Worm (Caenorhabditis elegans) whole organism, midembryonic: ENCODE measurements around the gene Y49F6A.5.

Source experiments
- flt-1 ChIP-seq: fragments of 200-800 bp; sonication (Bioruptor generic); IDR thresholded peaks from 2 replicates; pipeline ENCODE4 v1.3.6; 2022; ENCODE audit warnings: missing genetic modification characterization, missing compliant biosample characterization
- klf-2 ChIP-seq: fragments of 200-800 bp; sonication (Bioruptor generic); conservative IDR thresholded peaks from 2 replicates; pipeline ENCODE4 v1.3.6; 2022; ENCODE audit warnings: missing genetic modification reagents, missing genetic modification characterization, missing compliant biosample characterization
- med-1 ChIP-seq: sonication (generic microtip); optimal IDR thresholded peaks from 2 replicates; lab custom pipeline; 2017; ENCODE audit warnings: missing genetic modification characterization, mild to moderate bottlenecking, missing compliant biosample characterization, antibody characterized with exemption, missing genetic modification reagents; ENCODE audit not compliant: insufficient read depth
- ref-1 ChIP-seq: fragments of 200-800 bp; sonication (Bioruptor generic); conservative IDR thresholded peaks from 2 replicates; pipeline ENCODE4 v1.3.6; 2022; ENCODE audit warnings: missing genetic modification reagents, missing genetic modification characterization, missing compliant biosample characterization
- ztf-23 ChIP-seq: fragments of 200-800 bp; sonication (Bioruptor generic); IDR thresholded peaks from 2 replicates; pipeline ENCODE4 v1.3.6; 2022; ENCODE audit warnings: missing genetic modification reagents, missing genetic modification characterization, missing compliant biosample characterization
- ztf-29 ChIP-seq: fragments of 200-800 bp; sonication (Bioruptor generic); IDR thresholded peaks from 2 replicates; pipeline ENCODE4 v1.3.6; 2022; ENCODE audit warnings: missing genetic modification reagents, missing genetic modification characterization, missing compliant biosample characterization

DNA sequence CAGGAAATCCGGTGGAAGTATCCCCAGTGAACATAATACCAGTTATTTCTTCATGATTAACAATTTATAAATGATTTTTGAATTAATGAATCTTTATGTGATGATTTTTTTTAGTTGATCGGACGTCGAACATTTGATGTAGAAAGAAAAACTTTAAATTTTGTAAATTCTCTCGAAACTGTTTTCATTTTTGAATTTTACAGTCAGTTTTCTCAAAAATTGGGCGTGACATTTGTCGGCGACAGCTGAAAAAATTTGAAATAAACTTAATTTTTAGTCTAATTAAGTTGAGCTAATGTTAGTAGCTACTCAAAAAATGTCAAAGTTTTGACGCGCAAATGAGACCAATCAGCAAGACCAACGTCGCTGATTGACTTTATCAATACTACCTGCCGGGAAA lies 26.3 kb downstream of the Y49F6A.5 start, which contains the start of gene srh-60:
- TF ChIP-seq ref-1 (GFP tag; lab: Robert Waterston, UW) (no peak), med-1 (GFP tag; lab: Kevin White, UChicago) (no peak), klf-2 (no peak), flt-1 (no peak), ztf-23 (no peak), ztf-29 (GFP tag; lab: Robert Waterston, UW) (no peak)
